Worm (Caenorhabditis elegans) whole organism, L4 larva: ENCODE measurements around the gene ZK418.13.

Experiments used
- F37D6.2 ChIP-seq: sonication (generic microtip); optimal IDR thresholded peaks from 2 replicates; lab custom pipeline; 2016; ENCODE audit warnings: mild to moderate bottlenecking, missing genetic modification characterization, missing compliant biosample characterization
- R02D3.7 ChIP-seq: fragments of 150-350 bp; sonication (generic microtip); optimal IDR thresholded peaks from 3 replicates; lab custom pipeline; 2014; ENCODE audit warnings: missing biosample characterization, missing genetic modification characterization
- ama-1 ChIP-seq: fragments of 150-350 bp; optimal IDR thresholded peaks from 2 replicates; lab custom pipeline; 2014; ENCODE audit warnings: inconsistent platforms, mixed read lengths
- dpl-1 ChIP-seq: fragments of 150-350 bp; optimal IDR thresholded peaks from 2 replicates; lab custom pipeline; 2014; ENCODE audit warnings: missing biosample characterization, missing genetic modification reagents, missing genetic modification characterization
- nhr-11 ChIP-seq: fragments of 150-350 bp; optimal IDR thresholded peaks from 2 replicates; lab custom pipeline; 2014; ENCODE audit warnings: missing biosample characterization, missing genetic modification characterization
- nhr-41 ChIP-seq: fragments of 200-800 bp; sonication (Bioruptor generic); IDR thresholded peaks from 2 replicates; pipeline ENCODE4 v1.3.6; 2022; ENCODE audit warnings: missing genetic modification reagents, missing genetic modification characterization, missing compliant biosample characterization
- spr-1 ChIP-seq: sonication (generic microtip); optimal IDR thresholded peaks from 2 replicates; lab custom pipeline; 2016; ENCODE audit warnings: mild to moderate bottlenecking, missing genetic modification characterization, missing compliant biosample characterization

DNA sequence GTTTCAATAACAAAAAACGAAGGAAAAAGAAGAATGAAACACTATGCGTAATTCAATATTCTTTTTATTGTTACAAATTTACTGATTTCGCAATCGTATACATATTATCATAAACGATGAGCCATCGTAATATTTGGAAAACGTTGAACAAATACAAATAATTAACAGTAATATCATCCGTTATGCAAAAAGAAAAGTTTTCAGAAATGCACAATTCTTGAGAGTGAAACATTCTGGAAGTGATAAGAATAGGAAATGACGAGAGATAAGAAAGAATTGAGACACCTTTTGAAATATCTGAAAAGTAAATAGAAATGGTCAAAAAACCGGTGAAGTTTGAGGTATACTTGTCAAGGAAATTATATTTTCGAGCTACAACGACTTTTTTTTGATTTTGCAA is 5.2 kb upstream of the ZK418.13 start:
- TF ChIP-seq R02D3.7 (tag; lab: Kevin White, UChicago) (no peak), nhr-11 (tag; lab: Kevin White, UChicago) (no peak), dpl-1 (no peak), spr-1 (tag; lab: Kevin White, UChicago) (no peak), nhr-41 (GFP tag; lab: Robert Waterston, UW) (no peak), F37D6.2 (tag; lab: Kevin White, UChicago) (no peak), ama-1 (lab: Kevin White, UChicago) (no peak)
